Worm (Caenorhabditis elegans): Measurements from ENCODE around the gene F44E5.5.

Gene F44E5.5

DNA sequence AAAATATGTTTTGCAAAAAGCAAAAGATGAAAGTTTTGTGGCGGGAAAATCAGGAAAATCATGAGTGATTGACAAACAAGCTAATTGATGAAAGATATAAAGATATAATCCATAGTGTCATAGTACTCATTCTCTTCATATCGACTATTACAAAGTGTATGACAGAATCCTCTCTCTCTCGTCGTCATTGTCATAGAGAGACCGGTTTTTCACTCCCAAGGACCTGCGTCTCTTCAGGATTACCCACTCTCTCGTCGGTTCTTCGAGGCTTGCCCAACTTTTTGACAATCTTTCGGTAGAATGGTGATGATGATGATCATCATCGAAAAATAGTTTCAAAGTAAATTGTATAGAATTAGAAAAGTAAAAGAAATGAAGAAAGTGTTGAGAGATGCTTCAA, 22.1 kb upstream of the F44E5.5 start (continued):
- TF ChIP-seq ama-1 (optimal IDR thresholded peaks at IDR 0.05) (no peak), aha-1 (tag; optimal IDR thresholded peaks at IDR 0.05) (no peak), lsy-2 (tag; optimal IDR thresholded peaks at IDR 0.05) (peak; percentile 41 to 53), nhr-90 (tag; optimal IDR thresholded peaks at IDR 0.05; ENCODE audit: poor library complexity) (peak; percentile 62), C34B4.2 (tag; optimal IDR thresholded peaks at IDR 0.05) (no peak), xbp-1 (tag; optimal IDR thresholded peaks at IDR 0.05) (peak; percentile 20), nhr-76 (tag; optimal IDR thresholded peaks at IDR 0.05) (no peak), sox-4 (tag; optimal IDR thresholded peaks at IDR 0.05) (no peak), egl-27 (tag; optimal IDR thresholded peaks at IDR 0.05) (no peak), pax-3 (tag; optimal IDR thresholded peaks at IDR 0.05) (no peak), sup-37 (GFP tag; optimal IDR thresholded peaks at IDR 0.05) (no peak), ceh-88 (GFP tag; IDR thresholded peaks at IDR 0.05) (no peak), ces-1 (GFP tag; optimal IDR thresholded peaks at IDR 0.05) (no peak), hlh-17 (GFP tag; optimal IDR thresholded peaks at IDR 0.05; ENCODE audit: borderline replicate concordance) (no peak), tlp-1 (tag; optimal IDR thresholded peaks at IDR 0.05) (no peak), C04F5.9 (tag; optimal IDR thresholded peaks at IDR 0.05) (no peak), vab-15 (tag; optimal IDR thresholded peaks at IDR 0.05) (no peak), alr-1 (tag; optimal IDR thresholded peaks at IDR 0.05; ENCODE audit: borderline replicate concordance) (no peak), nhr-71 (tag; optimal IDR thresholded peaks at IDR 0.05) (peak; percentile 74), egl-13 (tag; optimal IDR thresholded peaks at IDR 0.05) (no peak), lin-14 (GFP tag; optimal IDR thresholded peaks at IDR 0.05) (peak; percentile 88), fkh-10 (GFP tag; optimal IDR thresholded peaks at IDR 0.05) (no peak), nhr-237 (tag; optimal IDR thresholded peaks at IDR 0.05) (no peak), grh-1 (GFP tag; IDR thresholded peaks at IDR 0.05) (peak; percentile 96), irx-1 (tag; optimal IDR thresholded peaks at IDR 0.05) (no peak), fos-1 (tag; optimal IDR thresholded peaks at IDR 0.05) (no peak), elt-3 (tag; optimal IDR thresholded peaks at IDR 0.05) (peak in 4 of 6 experiments; percentile 9 to 75 (median 52)), ztf-4 (tag; optimal IDR thresholded peaks at IDR 0.05) (peak; percentile 69), unc-86 (tag; optimal IDR thresholded peaks at IDR 0.05) (no peak), unc-130 (tag; optimal IDR thresholded peaks at IDR 0.05) (no peak), dpl-1 (GFP tag; optimal IDR thresholded peaks at IDR 0.05) (peak in 1 of 3 experiments; percentile 30), nhr-12 (tag; optimal IDR thresholded peaks at IDR 0.05) (no peak), lin-15B (tag; optimal IDR thresholded peaks at IDR 0.05) (no peak), efl-1 (optimal IDR thresholded peaks at IDR 0.05) (peak; percentile 5 to 33), efl-1 (GFP tag; optimal IDR thresholded peaks at IDR 0.05 in 1 of 2) (peak in 1 of 2 experiments; percentile 91), skn-1 (tag; optimal IDR thresholded peaks at IDR 0.05) (peak; percentile 24), mdl-1 (tag; optimal IDR thresholded peaks at IDR 0.05) (peak in 1 of 2 experiments; percentile 18), ceh-8 (GFP tag; optimal IDR thresholded peaks at IDR 0.05) (no peak), mab-9 (GFP tag; IDR thresholded peaks at IDR 0.05) (no peak)

DNA sequence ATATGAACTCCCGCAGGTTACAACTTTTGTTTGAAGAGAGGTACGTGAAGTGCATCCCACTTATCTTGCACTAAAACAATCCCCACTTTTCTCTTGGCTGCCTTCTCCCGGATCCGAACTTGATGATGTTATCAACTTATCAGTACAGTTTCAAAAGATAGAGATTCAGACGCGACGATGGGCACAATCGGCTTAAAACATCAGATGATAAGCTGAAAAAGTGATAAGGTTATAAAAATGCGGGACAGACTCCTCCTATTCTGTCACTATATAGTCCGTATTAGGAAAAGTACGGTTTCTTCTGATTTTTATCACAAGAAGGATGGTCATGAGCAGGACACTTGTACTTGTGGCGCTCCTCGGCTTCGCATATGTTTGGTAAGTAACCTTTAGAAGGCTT, 20.3 kb upstream of the F44E5.5 start, which contains the start of gene ctsa-1.2:
TSS of gene ctsa-1.2 (plus strand) at position 160 of the 400 bp plus-strand sequence.
- TF ChIP-seq lin-35 (GFP tag; optimal IDR thresholded peaks at IDR 0.05) (peak in 1 of 2 experiments; percentile 5), ceh-8 (GFP tag; optimal IDR thresholded peaks at IDR 0.05) (no peak), mep-1 (tag; optimal IDR thresholded peaks at IDR 0.05) (no peak), elt-2 (tag; optimal IDR thresholded peaks at IDR 0.05) (peak; percentile 92), nhr-85 (tag) (no peak), C16A3.4 (tag; optimal IDR thresholded peaks at IDR 0.05) (no peak), fkh-10 (GFP tag; optimal IDR thresholded peaks at IDR 0.05) (no peak)

All from whole organism, L1 larva.